Worm (Caenorhabditis elegans): ENCODE data around the gene fbxb-39.
"Not testable (repeated sequence)": the region's sequence is repeated elsewhere in the genome, so short reads cannot be mapped to it uniquely, and the experiment has no call there.

fbxb-39 gene

DNA sequence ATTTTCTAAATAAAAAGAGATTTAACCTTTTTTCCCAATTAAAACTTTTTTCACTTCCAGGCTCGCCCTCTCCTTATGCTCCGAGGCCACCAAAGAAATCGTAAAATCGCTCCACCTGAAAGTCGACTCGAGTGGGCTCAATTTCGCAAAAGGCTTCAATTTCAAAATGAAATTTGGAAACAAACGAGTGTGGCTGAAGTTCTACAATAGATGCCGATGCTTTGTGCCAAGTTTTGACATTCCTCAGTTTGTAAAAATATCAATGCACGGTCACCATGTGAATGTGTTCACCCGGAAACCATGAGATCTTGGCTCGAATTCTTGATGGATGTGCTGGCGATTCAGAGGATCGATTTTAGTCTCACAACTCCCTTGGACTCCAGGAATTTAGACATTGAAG is 13.7 kb downstream of the fbxb-39 start, which contains the start of gene M01D1.12:
Gene M01D1.12 (plus strand): TSS at position 301 of the 400 bp plus-strand sequence.
- TF ChIP-seq ceh-34 (tag; optimal IDR thresholded peaks at IDR 0.05) (no peak), unc-3 (GFP tag; conservative IDR thresholded peaks at IDR 0.05) (no peak), unc-3 (tag; optimal IDR thresholded peaks at IDR 0.05) (no peak), gmeb-2 (tag; optimal IDR thresholded peaks at IDR 0.05) (no peak), Y22D7AL.16 (tag; optimal IDR thresholded peaks at IDR 0.05) (no peak), ceh-19 (GFP tag; optimal IDR thresholded peaks at IDR 0.05) (no peak), rnt-1 (tag; optimal IDR thresholded peaks at IDR 0.05) (no peak), T23F11.4 (GFP tag; optimal IDR thresholded peaks at IDR 0.05) (no peak), tbx-7 (tag; optimal IDR thresholded peaks at IDR 0.05) (no peak), fkh-10 (GFP tag; optimal IDR thresholded peaks at IDR 0.05) (no peak), hlh-30 (tag; optimal IDR thresholded peaks at IDR 0.05; ENCODE audit: insufficient read depth) (no peak), ceh-2 (tag; optimal IDR thresholded peaks at IDR 0.05) (no peak), lim-6 (tag; optimal IDR thresholded peaks at IDR 0.05) (no peak), npax-4 (tag; optimal IDR thresholded peaks at IDR 0.05) (no peak), pros-1 (tag; optimal IDR thresholded peaks at IDR 0.05) (no peak), elt-4 (tag; optimal IDR thresholded peaks at IDR 0.05) (no peak)

DNA sequence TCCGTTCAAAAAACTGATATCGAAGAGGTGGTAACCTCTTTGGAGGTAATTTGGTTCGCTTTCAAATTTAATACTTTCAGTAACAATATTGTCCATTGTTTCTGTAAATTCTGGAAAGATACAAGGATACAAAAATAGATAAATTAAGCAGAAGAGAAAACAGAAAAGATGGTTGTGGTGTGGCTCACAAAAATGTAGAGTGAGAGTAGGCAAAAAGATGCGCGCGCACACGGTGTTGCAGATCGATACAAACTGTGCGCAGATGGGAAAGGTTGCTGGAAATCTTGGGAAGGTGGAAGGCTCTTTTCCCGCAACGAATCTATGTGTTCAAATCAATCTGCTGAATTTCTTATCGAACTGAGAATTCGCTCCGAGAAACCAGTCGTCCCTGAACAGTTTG is 15.7 kb downstream of the fbxb-39 start, which contains the start of gene btb-11:
Gene btb-11 (minus strand): TSS at position 101 of the 400 bp plus-strand sequence.
- TF ChIP-seq ceh-30 (tag; optimal IDR thresholded peaks at IDR 0.05); ahr-1 (tag; optimal IDR thresholded peaks at IDR 0.05); sox-2 (GFP tag; IDR thresholded peaks at IDR 0.05): not testable (repeated sequence)

DNA sequence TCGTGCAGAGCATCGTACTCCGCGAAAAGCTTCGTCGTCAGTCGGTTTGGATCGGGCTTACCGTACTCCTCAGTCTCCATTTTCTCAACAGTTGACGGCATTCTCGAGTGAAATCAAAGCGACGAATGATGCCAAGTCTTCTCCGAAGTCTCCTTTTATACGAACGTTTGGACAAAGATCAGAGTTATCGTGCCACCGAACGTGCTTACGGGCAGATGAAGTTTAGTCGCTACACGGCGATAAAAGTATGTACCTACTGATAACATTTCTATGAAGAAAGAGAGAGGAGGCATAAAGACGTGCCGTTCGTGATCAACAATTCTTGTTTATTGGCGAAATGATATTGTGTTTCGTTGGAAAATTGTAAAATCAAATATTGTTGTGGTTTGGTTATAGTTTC is 34.0 kb downstream of the fbxb-39 start, which contains the start of gene F45D11.14:
Gene F45D11.14 (minus strand): TSS at position 101 of the 400 bp plus-strand sequence.
- not testable (repeated sequence) for TF ChIP-seq Y22D7AL.16, F13H6.1, che-1 (tag; optimal IDR thresholded peaks at IDR 0.05)

DNA sequence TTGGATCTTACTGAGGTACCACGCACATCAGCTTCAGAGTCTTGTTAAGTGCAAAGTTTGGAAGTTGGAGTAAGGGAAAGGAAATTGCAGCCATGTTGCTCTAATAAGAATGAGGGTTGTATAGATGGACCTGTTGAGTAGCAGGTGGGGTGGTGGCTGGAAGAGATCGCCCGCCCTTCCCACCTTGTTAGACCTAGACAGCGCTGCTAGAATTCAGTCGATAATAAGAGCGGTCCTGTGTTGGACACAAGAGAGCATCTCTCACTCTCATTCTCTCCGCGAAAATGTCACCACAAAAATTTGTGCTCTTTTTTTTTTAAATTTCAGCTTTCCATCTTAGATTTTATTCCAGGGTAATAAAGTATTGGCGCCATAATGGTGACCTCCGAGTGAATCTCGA is 39.0 kb downstream of the fbxb-39 start, which contains the start of the genes fbxb-30 and F45D11.5:
Gene fbxb-30 (minus strand): TSS at position 101 of the 400 bp plus-strand sequence.
Gene F45D11.5 (plus strand): TSS at position 352 of the 400 bp plus-strand sequence.
- TF ChIP-seq hlh-6 (tag; optimal IDR thresholded peaks at IDR 0.05), result no peak
- no peak for TF ChIP-seq ztf-16 (tag; optimal IDR thresholded peaks at IDR 0.05)
- no peak for TF ChIP-seq unc-3 (GFP tag; conservative IDR thresholded peaks at IDR 0.05)
- no peak for TF ChIP-seq unc-3 (tag; optimal IDR thresholded peaks at IDR 0.05)
- no peak for TF ChIP-seq ceh-45 (GFP tag; IDR thresholded peaks at IDR 0.05)
- TF ChIP-seq pha-4 (tag; optimal IDR thresholded peaks at IDR 0.05), result no peak
- TF ChIP-seq nhr-11 (tag; optimal IDR thresholded peaks at IDR 0.05), result no peak
- TF ChIP-seq fax-1 (tag; optimal IDR thresholded peaks at IDR 0.05), result no peak
- TF ChIP-seq lim-6 (tag; optimal IDR thresholded peaks at IDR 0.05), result no peak
- TF ChIP-seq T23F11.4 (GFP tag; optimal IDR thresholded peaks at IDR 0.05), result no peak
- no peak for TF ChIP-seq dmd-4 (tag; optimal IDR thresholded peaks at IDR 0.05; ENCODE audit: borderline replicate concordance)

DNA sequence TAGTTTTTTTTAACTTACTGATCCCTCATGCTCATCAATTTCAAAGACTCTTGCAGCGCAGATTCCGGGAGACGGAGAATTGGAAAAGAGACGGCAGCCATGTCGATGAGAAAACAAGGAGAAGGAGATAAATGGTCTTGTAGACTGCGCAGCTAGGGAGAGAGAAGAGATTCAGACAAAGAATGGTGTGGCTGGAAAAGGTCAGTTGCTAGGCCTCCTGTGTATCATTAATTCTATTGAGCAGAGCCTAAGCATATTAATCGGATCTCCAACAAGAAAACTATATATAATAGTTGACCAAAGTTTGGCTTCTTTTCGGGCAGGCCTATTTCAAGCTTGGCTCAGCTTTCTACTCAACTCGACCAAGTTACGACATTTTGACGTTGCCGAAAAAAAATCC is 40.9 kb downstream of the fbxb-39 start, which contains the start of gene fbxb-29:
Gene fbxb-29 (minus strand): TSS at position 101 of the 400 bp plus-strand sequence.
- TF ChIP-seq hlh-30 (tag; optimal IDR thresholded peaks at IDR 0.05; ENCODE audit: insufficient read depth), result no peak
- no peak for TF ChIP-seq tbx-2 (tag; optimal IDR thresholded peaks at IDR 0.05)
- no peak for TF ChIP-seq ceh-2 (tag; optimal IDR thresholded peaks at IDR 0.05)
- no peak for TF ChIP-seq ama-1 (optimal IDR thresholded peaks at IDR 0.05)
- no peak for TF ChIP-seq ceh-48 (tag; optimal IDR thresholded peaks at IDR 0.05)
- no peak for TF ChIP-seq ceh-18 (tag; optimal IDR thresholded peaks at IDR 0.05)
- TF ChIP-seq ceh-31 (tag; optimal IDR thresholded peaks at IDR 0.05), result no peak
- TF ChIP-seq C38D4.7 (GFP tag; optimal IDR thresholded peaks at IDR 0.05), result no peak
- no peak for TF ChIP-seq tbx-7 (tag; optimal IDR thresholded peaks at IDR 0.05)
- no peak for TF ChIP-seq K09A11.1 (tag; optimal IDR thresholded peaks at IDR 0.05; ENCODE audit: insufficient read depth)
- TF ChIP-seq C08G9.2 (tag; optimal IDR thresholded peaks at IDR 0.05), result no peak
- no peak for TF ChIP-seq pros-1 (tag; optimal IDR thresholded peaks at IDR 0.05)
- no peak for TF ChIP-seq dve-1 (tag; optimal IDR thresholded peaks at IDR 0.05)
- no peak for TF ChIP-seq ceh-6 (GFP tag; optimal IDR thresholded peaks at IDR 0.05)
- no peak for TF ChIP-seq sox-2 (GFP tag; IDR thresholded peaks at IDR 0.05)
- no peak for TF ChIP-seq lim-6 (tag; optimal IDR thresholded peaks at IDR 0.05)

Data from whole organism, late embryonic.